Worm (Caenorhabditis elegans) whole organism, L4 larva: ENCODE data around the gene W06G6.11.

Source experiments
- aha-1 ChIP-seq: fragments of 150-350 bp; peaks from one replicate; lab custom pipeline; 2014; ENCODE audit warnings: missing biosample characterization, missing genetic modification characterization
- egl-27 ChIP-seq: sonication (generic microtip); optimal IDR thresholded peaks from 3 replicates; lab custom pipeline; 2017; ENCODE audit warnings: missing biosample characterization, missing genetic modification reagents, missing genetic modification characterization
- lin-13 ChIP-seq: fragments of 150-350 bp; optimal IDR thresholded peaks from 2 replicates; lab custom pipeline; 2014; ENCODE audit warnings: missing biosample characterization, missing genetic modification reagents, missing genetic modification characterization
- mep-1 ChIP-seq: fragments of 150-350 bp; sonication (generic microtip); optimal IDR thresholded peaks from 3 replicates; lab custom pipeline; 2014; ENCODE audit warnings: missing biosample characterization, missing genetic modification characterization
- nhr-11 ChIP-seq: fragments of 150-350 bp; optimal IDR thresholded peaks from 2 replicates; lab custom pipeline; 2014; ENCODE audit warnings: missing biosample characterization, missing genetic modification characterization
- nhr-42 ChIP-seq: fragments of 200-800 bp; sonication (Bioruptor generic); IDR thresholded peaks from 2 replicates; pipeline ENCODE4 v1.3.6; 2022; ENCODE audit warnings: missing genetic modification characterization, missing compliant biosample characterization
- unc-62 ChIP-seq, 3 experiments: fragments of 150-350 bp in 1 of 3; sonication (generic microtip); optimal IDR thresholded peaks in 2 of 3; peaks in 1 of 3; 1 replicate in 1 of 3; 2 replicates in 2 of 3; lab custom pipeline; 2014 to 2017; ENCODE audit warnings: missing biosample characterization in 3 of 3, missing genetic modification characterization in 3 of 3, missing genetic modification reagents in 3 of 3, missing genotype in 1 of 3

DNA sequence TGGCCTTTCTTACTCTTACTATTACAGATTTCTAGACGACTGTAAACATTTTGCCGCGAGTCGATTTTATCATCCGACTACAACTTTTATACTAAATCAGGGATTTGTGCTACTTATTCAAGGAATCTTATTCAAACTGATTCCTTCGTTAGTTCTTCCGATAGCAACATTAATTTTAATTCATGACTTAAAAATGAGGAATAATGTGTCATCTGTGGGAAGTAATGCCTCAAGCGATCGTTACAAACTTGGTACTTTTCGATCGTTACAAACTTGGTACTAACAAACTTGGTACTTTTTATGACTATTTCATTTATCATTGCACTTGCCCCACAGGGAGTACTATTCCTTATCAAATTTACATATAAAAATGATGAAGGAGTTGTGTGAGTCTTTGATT is 31.6 kb downstream of the W06G6.11 start, which contains the start of gene Y70C5A.4:
- no peak for TF ChIP-seq egl-27 (tag; lab: Kevin White, UChicago)
- no peak for TF ChIP-seq mep-1 (tag; lab: Kevin White, UChicago)
- no peak for TF ChIP-seq lin-13 (GFP tag; lab: Kevin White, UChicago)
- TF ChIP-seq nhr-42 (GFP tag; lab: Robert Waterston, UW) = no peak
- no peak for TF ChIP-seq nhr-11 (tag; lab: Kevin White, UChicago)
- TF ChIP-seq aha-1 (tag; lab: Kevin White, UChicago) = no peak
- TF ChIP-seq unc-62 (GFP tag; optimal IDR thresholded peaks at IDR 0.05 in 1 of 2; lab: Kevin White, UChicago) = no peak
- TF ChIP-seq unc-62 (tag; optimal IDR thresholded peaks at IDR 0.05; lab: Kevin White, UChicago) = no peak
